Fruit fly (Drosophila melanogaster): ENCODE results near the gene crb.

The crb gene

dm6 chr3R:24252494-24252893, 42.4 kb upstream of the crb start, which contains the start of gene beta-PheRS (continued):
- TF ChIP-seq ci (GFP tag; IDR thresholded peaks at IDR 0.05) (peak; percentile 79), trh (GFP tag; optimal IDR thresholded peaks at IDR 0.05) (no peak), bbx (GFP tag; IDR thresholded peaks at IDR 0.05; ENCODE audit: partially characterized antibody) (peak; percentile 92), CG15479 (GFP tag; optimal IDR thresholded peaks at IDR 0.05) (no peak), CG1233 (GFP tag; optimal IDR thresholded peaks at IDR 0.05) (no peak), repo (GFP tag; optimal IDR thresholded peaks at IDR 0.05) (peak; percentile 57), caup (GFP tag; optimal IDR thresholded peaks at IDR 0.05; ENCODE audit: severe bottlenecking) (no peak), chn (GFP tag; optimal IDR thresholded peaks at IDR 0.05) (peak; percentile 34), CG11456 (GFP tag; IDR thresholded peaks at IDR 0.05) (peak; percentile 68; the same call in 2 of the 3 replicates), p53 (GFP tag; optimal IDR thresholded peaks at IDR 0.05) (peak; percentile 43), CG1024 (GFP tag; IDR thresholded peaks at IDR 0.05) (peak; percentile 70), Dll (GFP tag; IDR thresholded peaks at IDR 0.05; ENCODE audit: partially characterized antibody) (peak; percentile 88), kay (GFP tag; optimal IDR thresholded peaks at IDR 0.05) (peak; percentile 41), CG7357 (GFP tag; IDR thresholded peaks at IDR 0.05) (peak; percentile 99), CG7372 (GFP tag; IDR thresholded peaks at IDR 0.05) (no peak; the same call in 1 of the 2 replicates), CG13894 (tag; optimal IDR thresholded peaks at IDR 0.05) (no peak), oc (tag; optimal IDR thresholded peaks at IDR 0.05) (no peak), ttk (GFP tag; IDR thresholded peaks at IDR 0.05) (peak; percentile 9; the same call in 1 of the 2 replicates), gro (GFP tag; optimal IDR thresholded peaks at IDR 0.05) (peak; percentile 56), tio (GFP tag; optimal IDR thresholded peaks at IDR 0.05) (no peak), gcm (GFP tag; optimal IDR thresholded peaks at IDR 0.05) (no peak), CG16779 (GFP tag; IDR thresholded peaks at IDR 0.05) (no peak), fd102C (GFP tag; optimal IDR thresholded peaks at IDR 0.05) (no peak)

- no peak for TF ChIP-seq Usf (GFP tag; optimal IDR thresholded peaks at IDR 0.05)
- TF ChIP-seq zen2 (GFP tag; IDR thresholded peaks at IDR 0.05; ENCODE audit: partially characterized antibody) = no peak
- no peak for TF ChIP-seq CG6813 (GFP tag; optimal IDR thresholded peaks at IDR 0.05)
- no peak for TF ChIP-seq CrebB (tag; optimal IDR thresholded peaks at IDR 0.05)
- TF ChIP-seq Blimp-1 (GFP tag; optimal IDR thresholded peaks at IDR 0.05) = no peak
- no peak for TF ChIP-seq gfzf (GFP tag; optimal IDR thresholded peaks at IDR 0.05)
- no peak for TF ChIP-seq exex (tag; optimal IDR thresholded peaks at IDR 0.05)
- TF ChIP-seq Bdp1 (GFP tag; optimal IDR thresholded peaks at IDR 0.05) = no peak
- no peak for TF ChIP-seq CG8290 (GFP tag; optimal IDR thresholded peaks at IDR 0.05)
- TF ChIP-seq CG8290 (tag; optimal IDR thresholded peaks at IDR 0.05) = no peak
- TF ChIP-seq Dll (GFP tag; IDR thresholded peaks at IDR 0.05; ENCODE audit: partially characterized antibody) = no peak
- no peak for TF ChIP-seq en (GFP tag; optimal IDR thresholded peaks at IDR 0.05)
- TF ChIP-seq her (GFP tag; optimal IDR thresholded peaks at IDR 0.05) = no peak
- no peak for TF ChIP-seq sna (GFP tag; IDR thresholded peaks at IDR 0.05; ENCODE audit: partially characterized antibody)
- no peak for TF ChIP-seq CG7357 (GFP tag; IDR thresholded peaks at IDR 0.05)
- TF ChIP-seq Hr78 (GFP tag; optimal IDR thresholded peaks at IDR 0.05) = peak in 1 of 2 experiments; percentile 49
- no peak for TF ChIP-seq jing (GFP tag; optimal IDR thresholded peaks at IDR 0.05)
- TF ChIP-seq CG31388 (GFP tag; optimal IDR thresholded peaks at IDR 0.05) = no peak
- TF ChIP-seq H2.0 (GFP tag; IDR thresholded peaks at IDR 0.05) = no peak
- peak; percentile 93 for TF ChIP-seq cad (GFP tag; optimal IDR thresholded peaks at IDR 0.05)
- peak; percentile 60 for TF ChIP-seq zen (tag; optimal IDR thresholded peaks at IDR 0.05)
- TF ChIP-seq kni (GFP tag; optimal IDR thresholded peaks at IDR 0.05) = no peak
- peak; percentile 31 for TF ChIP-seq Elba2 (GFP tag; optimal IDR thresholded peaks at IDR 0.05)
- TF ChIP-seq run (tag; optimal IDR thresholded peaks at IDR 0.05) = no peak
- no peak for TF ChIP-seq Hsf (GFP tag; optimal IDR thresholded peaks at IDR 0.05)
- no peak for TF ChIP-seq mam (GFP tag; optimal IDR thresholded peaks at IDR 0.05)
- no peak for TF ChIP-seq odd (GFP tag; optimal IDR thresholded peaks at IDR 0.05)
- no peak for TF ChIP-seq inv (GFP tag; IDR thresholded peaks at IDR 0.05; ENCODE audit: partially characterized antibody)
- TF ChIP-seq Sox100B (GFP tag; optimal IDR thresholded peaks at IDR 0.05) = no peak
- TF ChIP-seq CG17802 (tag; optimal IDR thresholded peaks at IDR 0.05) = no peak
These were observed 36.5 kb upstream of the crb start for dm6 chr3R:24258333-24258732.

All from whole organism, embryonic.